Worm (Caenorhabditis elegans) whole organism, L1 larva: Measurements from ENCODE around the gene ztf-18.

Experiments
- C16A3.4 ChIP-seq: fragments of 150-350 bp; optimal IDR thresholded peaks from 2 replicates; lab custom pipeline; 2014; ENCODE audit warnings: missing biosample characterization, missing genetic modification characterization
- C34B4.2 ChIP-seq: sonication (generic microtip); optimal IDR thresholded peaks from 2 replicates; lab custom pipeline; 2017; ENCODE audit warnings: mild to moderate bottlenecking, missing genetic modification characterization, missing compliant biosample characterization
- F16B12.6 ChIP-seq: fragments of 150-350 bp; optimal IDR thresholded peaks from 2 replicates; lab custom pipeline; 2014; ENCODE audit warnings: missing biosample characterization, missing genetic modification characterization
- aha-1 ChIP-seq: fragments of 150-350 bp; optimal IDR thresholded peaks from 2 replicates; lab custom pipeline; 2014; ENCODE audit warnings: missing biosample characterization, missing genetic modification characterization
- ceh-63 ChIP-seq: fragments of 200-800 bp; sonication (Bioruptor generic); optimal IDR thresholded peaks from 2 replicates; lab custom pipeline; 2018; ENCODE audit warnings: mild to moderate bottlenecking, missing genetic modification characterization, missing compliant biosample characterization
- ceh-82 ChIP-seq, 3 experiments: fragments of 150-350 bp in 1 of 3; sonication (generic microtip) in 2 of 3; optimal IDR thresholded peaks; 2 replicates each; lab custom pipeline; 2014 to 2017; ENCODE audit warnings: missing biosample characterization in 3 of 3, missing genetic modification characterization in 3 of 3
- ces-1 ChIP-seq: fragments of 150-350 bp; optimal IDR thresholded peaks from 2 replicates; lab custom pipeline; 2014; ENCODE audit warnings: missing biosample characterization, missing genetic modification reagents, missing genetic modification characterization
- dsc-1 ChIP-seq: sonication (generic microtip); optimal IDR thresholded peaks from 2 replicates; lab custom pipeline; 2016; ENCODE audit warnings: mild to moderate bottlenecking, missing genetic modification characterization, missing compliant biosample characterization
- efl-1 ChIP-seq, 4 experiments: fragments of 150-350 bp; optimal IDR thresholded peaks in 3 of 4; peaks in 1 of 4; 1 replicate in 1 of 4; 2 replicates in 3 of 4; lab custom pipeline; 2014; ENCODE audit warnings: missing biosample characterization in 2 of 4, missing genetic modification characterization in 2 of 4, missing genetic modification reagents in 2 of 4
- egl-13 ChIP-seq: sonication (generic microtip); optimal IDR thresholded peaks from 2 replicates; lab custom pipeline; 2016; ENCODE audit warnings: missing genotype, missing genetic modification reagents, missing genetic modification characterization, missing compliant biosample characterization
- elt-2 ChIP-seq: sonication (generic microtip); optimal IDR thresholded peaks from 2 replicates; lab custom pipeline; 2016; ENCODE audit warnings: missing genetic modification characterization, mild to moderate bottlenecking, inconsistent platforms, missing compliant biosample characterization, missing genetic modification reagents
- fkh-10 ChIP-seq: sonication (generic microtip); optimal IDR thresholded peaks from 2 replicates; lab custom pipeline; 2017; ENCODE audit warnings: missing biosample characterization, missing genetic modification reagents, missing genetic modification characterization
- fkh-4 ChIP-seq: sonication (generic microtip); optimal IDR thresholded peaks from 2 replicates; lab custom pipeline; 2016; ENCODE audit warnings: missing compliant biosample characterization, missing genetic modification characterization, borderline replicate concordance
- fkh-8 ChIP-seq: sonication (generic microtip); optimal IDR thresholded peaks from 2 replicates; lab custom pipeline; 2016; ENCODE audit warnings: mild to moderate bottlenecking, missing genetic modification characterization, missing compliant biosample characterization
- isw-1 ChIP-seq: fragments of 200-800 bp; sonication (Bioruptor generic); IDR thresholded peaks from 2 replicates; pipeline ENCODE4 v1.3.6; 2022; ENCODE audit warnings: missing genetic modification characterization, missing compliant biosample characterization
- lin-14 ChIP-seq: fragments of 200-800 bp; sonication (Bioruptor generic); optimal IDR thresholded peaks from 2 replicates; lab custom pipeline; 2018; ENCODE audit warnings: mild to moderate bottlenecking, missing genetic modification characterization, moderate library complexity, missing compliant biosample characterization
- lin-35 ChIP-seq, 2 experiments: fragments of 150-350 bp; optimal IDR thresholded peaks; 2 replicates each; lab custom pipeline; 2014; ENCODE audit warnings: missing biosample characterization in 2 of 2, missing genetic modification characterization in 2 of 2, missing genetic modification reagents in 2 of 2
- lir-3 ChIP-seq: sonication (generic microtip); optimal IDR thresholded peaks from 2 replicates; lab custom pipeline; 2016; ENCODE audit warnings: mild to moderate bottlenecking, missing genetic modification characterization, moderate library complexity, missing compliant biosample characterization; ENCODE audit not compliant: poor library complexity
- mdl-1 ChIP-seq, 2 experiments: fragments of 150-350 bp; optimal IDR thresholded peaks; 2 replicates each; lab custom pipeline; 2014 to 2017; ENCODE audit warnings: missing biosample characterization in 2 of 2, missing genetic modification characterization in 2 of 2, inconsistent platforms in 1 of 2
- mep-1 ChIP-seq: fragments of 150-350 bp; optimal IDR thresholded peaks from 2 replicates; lab custom pipeline; 2014; ENCODE audit warnings: missing biosample characterization, missing genetic modification characterization
- nhr-84 ChIP-seq: sonication (generic microtip); optimal IDR thresholded peaks from 2 replicates; lab custom pipeline; 2017; ENCODE audit warnings: missing biosample characterization, missing genetic modification characterization
- nhr-90 ChIP-seq: sonication (generic microtip); optimal IDR thresholded peaks from 2 replicates; lab custom pipeline; 2016; ENCODE audit warnings: mild to moderate bottlenecking, missing genetic modification characterization, missing compliant biosample characterization; ENCODE audit not compliant: poor library complexity
- pqm-1 ChIP-seq: sonication (generic microtip); optimal IDR thresholded peaks from 3 replicates; lab custom pipeline; 2017; ENCODE audit warnings: missing biosample characterization, missing genetic modification characterization
- sox-4 ChIP-seq: sonication (generic microtip); optimal IDR thresholded peaks from 2 replicates; lab custom pipeline; 2016; ENCODE audit warnings: missing genetic modification characterization, missing compliant biosample characterization
- tbx-2 ChIP-seq: sonication (generic microtip); optimal IDR thresholded peaks from 2 replicates; lab custom pipeline; 2016; ENCODE audit warnings: missing genetic modification characterization, missing compliant biosample characterization
- unc-130 ChIP-seq: fragments of 150-350 bp; optimal IDR thresholded peaks from 2 replicates; lab custom pipeline; 2017; ENCODE audit warnings: missing biosample characterization, missing genetic modification characterization, inconsistent platforms
- unc-62 ChIP-seq: fragments of 150-350 bp; optimal IDR thresholded peaks from 2 replicates; lab custom pipeline; 2014; ENCODE audit warnings: missing biosample characterization, missing genetic modification reagents, missing genetic modification characterization
- unc-98 ChIP-seq: fragments of 200-800 bp; sonication (Bioruptor generic); IDR thresholded peaks from 2 replicates; pipeline ENCODE4 v1.3.6; 2022; ENCODE audit warnings: missing genetic modification characterization, missing compliant biosample characterization
- ztf-11 ChIP-seq, 2 experiments: sonication (generic microtip); optimal IDR thresholded peaks; 2 replicates each; lab custom pipeline; 2016 to 2017; ENCODE audit warnings: missing genetic modification characterization in 2 of 2, missing biosample characterization in 1 of 2, missing compliant biosample characterization in 1 of 2
- ztf-4 ChIP-seq: fragments of 150-350 bp; optimal IDR thresholded peaks from 2 replicates; lab custom pipeline; 2014; ENCODE audit warnings: missing biosample characterization, missing genetic modification characterization

Gene ztf-18

ce11 chrIII:883595-883994 lies 11.9 kb downstream of the ztf-18 start:
- no peak for TF ChIP-seq fkh-4 (tag; lab: Kevin White, UChicago)
- no peak for TF ChIP-seq unc-98
- no peak for TF ChIP-seq C16A3.4 (tag; lab: Kevin White, UChicago)
- no peak for TF ChIP-seq aha-1 (tag; lab: Kevin White, UChicago)
- no peak for TF ChIP-seq F16B12.6 (tag; lab: Kevin White, UChicago)
- TF ChIP-seq efl-1 (optimal IDR thresholded peaks at IDR 0.05; lab: Kevin White, UChicago), result no peak
- TF ChIP-seq efl-1 (GFP tag; optimal IDR thresholded peaks at IDR 0.05 in 1 of 2; lab: Kevin White, UChicago), result peak in 1 of 2 experiments; percentile 90

ce11 chrIII:881460-881859 lies 14.1 kb downstream of the ztf-18 start:
- TF ChIP-seq ces-1 (no peak), mep-1 (tag; lab: Kevin White, UChicago) (no peak), ztf-4 (no peak), fkh-10 (GFP tag; lab: Kevin White, UChicago) (no peak), efl-1 (optimal IDR thresholded peaks at IDR 0.05; lab: Kevin White, UChicago) (no peak), efl-1 (GFP tag; optimal IDR thresholded peaks at IDR 0.05 in 1 of 2; lab: Kevin White, UChicago) (peak in 1 of 2 experiments; percentile 23), elt-2 (tag; lab: Kevin White, UChicago) (no peak), ceh-82 (tag; optimal IDR thresholded peaks at IDR 0.05; lab: Kevin White, UChicago) (no peak)

- no peak for TF ChIP-seq lin-14 (GFP tag; lab: Kevin White, UChicago)
- no peak for TF ChIP-seq pqm-1
- no peak for TF ChIP-seq efl-1 (optimal IDR thresholded peaks at IDR 0.05; lab: Kevin White, UChicago)
- TF ChIP-seq efl-1 (GFP tag; optimal IDR thresholded peaks at IDR 0.05 in 1 of 2; lab: Kevin White, UChicago), result peak in 1 of 2 experiments; percentile 57
Observed at ce11 chrIII:880840-881239, 14.7 kb downstream of the ztf-18 start.

ce11 chrIII:879634-880033 lies 15.9 kb downstream of the ztf-18 start, which contains the start of the genes T24C4.5 and ucr-2.3:
TSS of gene T24C4.5 (minus strand) at chrIII:879734.
TSS of gene ucr-2.3 (plus strand) at chrIII:879860.
- TF ChIP-seq C34B4.2 (tag; lab: Kevin White, UChicago) (no peak), ceh-63 (GFP tag; lab: Kevin White, UChicago) (no peak), isw-1 (no peak), lin-35 (GFP tag; optimal IDR thresholded peaks at IDR 0.05; lab: Kevin White, UChicago) (no peak), unc-62 (GFP tag; lab: Kevin White, UChicago) (no peak)
- TF ChIP-seq, all 84 proteins: peak for 0

- no peak for TF ChIP-seq tbx-2 (tag; lab: Kevin White, UChicago)
Observed at ce11 chrIII:873432-873831, 22.1 kb downstream of the ztf-18 start, which contains the start of gene clc-19. TSS of gene clc-19 (minus strand) at chrIII:873566.

- TF ChIP-seq mdl-1 (tag; optimal IDR thresholded peaks at IDR 0.05; lab: Kevin White, UChicago), result no peak
- TF ChIP-seq sox-4 (tag; lab: Kevin White, UChicago), result peak; percentile 28
- TF ChIP-seq dsc-1, result peak; percentile 72
- no peak for TF ChIP-seq unc-62 (GFP tag; lab: Kevin White, UChicago)
- peak; percentile 23 for TF ChIP-seq fkh-8 (tag; lab: Kevin White, UChicago)
Observed at ce11 chrIII:872373-872772, 23.1 kb downstream of the ztf-18 start, which contains the start of the genes T24C4.3 and clc-20. TSS of gene T24C4.3 (minus strand) at chrIII:872473. TSS of gene clc-20 (plus strand) at chrIII:872583.

- no peak for TF ChIP-seq lir-3 (tag; lab: Kevin White, UChicago)
- no peak for TF ChIP-seq C34B4.2 (tag; lab: Kevin White, UChicago)
- TF ChIP-seq ceh-63 (GFP tag; lab: Kevin White, UChicago), result no peak
- TF ChIP-seq ces-1, result no peak
- no peak for TF ChIP-seq nhr-84 (tag; lab: Kevin White, UChicago)
Observed at ce11 chrIII:870555-870954, 25.0 kb downstream of the ztf-18 start.

ce11 chrIII:869869-870268 lies 25.6 kb downstream of the ztf-18 start, which contains the start of gene T24C4.2:
TSS of gene T24C4.2 (minus strand) at chrIII:869969.
- TF ChIP-seq ztf-11 (tag; optimal IDR thresholded peaks at IDR 0.05; lab: Kevin White, UChicago) (no peak), efl-1 (optimal IDR thresholded peaks at IDR 0.05; lab: Kevin White, UChicago) (no peak), efl-1 (GFP tag; optimal IDR thresholded peaks at IDR 0.05 in 1 of 2; lab: Kevin White, UChicago) (peak in 1 of 2 experiments; percentile 73), pqm-1 (no peak), sox-4 (tag; lab: Kevin White, UChicago) (no peak), unc-130 (no peak), F16B12.6 (tag; lab: Kevin White, UChicago) (no peak), egl-13 (no peak), nhr-90 (tag; lab: Kevin White, UChicago) (no peak)
